Worm (Caenorhabditis elegans) whole organism, early embryonic: Measurements from ENCODE around the gene tag-151.

Experiments
- B0310.2 ChIP-seq: sonication (generic microtip); optimal IDR thresholded peaks from 2 replicates; lab custom pipeline; 2016; ENCODE audit warnings: mild to moderate bottlenecking, missing genetic modification characterization, missing compliant biosample characterization
- aly-1 ChIP-seq: sonication (generic microtip); optimal IDR thresholded peaks from 2 replicates; lab custom pipeline; 2016; ENCODE audit warnings: missing genetic modification characterization, missing compliant biosample characterization
- ama-1 ChIP-seq: fragments of 150-350 bp; optimal IDR thresholded peaks from 2 replicates; lab custom pipeline; 2014
- ceh-13 ChIP-seq: fragments of 200-800 bp; sonication (Bioruptor generic); optimal IDR thresholded peaks from 2 replicates; lab custom pipeline; 2018; ENCODE audit warnings: mild to moderate bottlenecking, missing genetic modification characterization, missing compliant biosample characterization
- ets-7 ChIP-seq: sonication (generic microtip); optimal IDR thresholded peaks from 2 replicates; lab custom pipeline; 2016; ENCODE audit warnings: missing genotype, missing genetic modification characterization, missing compliant biosample characterization
- flt-1 ChIP-seq: fragments of 200-800 bp; sonication (Bioruptor generic); IDR thresholded peaks from 2 replicates; pipeline ENCODE4 v1.3.6; 2022; ENCODE audit warnings: missing genetic modification characterization, missing compliant biosample characterization
- hmbx-1 ChIP-seq: sonication (generic microtip); optimal IDR thresholded peaks from 2 replicates; lab custom pipeline; 2016; ENCODE audit warnings: mild to moderate bottlenecking, missing genetic modification characterization, missing compliant biosample characterization
- hnd-1 ChIP-seq: sonication (generic microtip); optimal IDR thresholded peaks from 2 replicates; lab custom pipeline; 2016; ENCODE audit warnings: missing genetic modification characterization, missing compliant biosample characterization
- scrt-1 ChIP-seq: fragments of 200-800 bp; sonication (Bioruptor generic); IDR thresholded peaks from 2 replicates; pipeline ENCODE4 v1.3.6; 2022; ENCODE audit warnings: missing genetic modification characterization, missing compliant biosample characterization
- sea-1 ChIP-seq: fragments of 200-800 bp; sonication (Bioruptor generic); conservative IDR thresholded peaks from 2 replicates; pipeline ENCODE4 v1.3.6; 2022; ENCODE audit warnings: missing genetic modification characterization, missing compliant biosample characterization
- tbx-37 ChIP-seq: fragments of 200-800 bp; sonication (Bioruptor generic); conservative IDR thresholded peaks from 2 replicates; pipeline ENCODE4 v1.3.6; 2022; ENCODE audit warnings: missing genetic modification reagents, missing genetic modification characterization, missing compliant biosample characterization

ce11 chrII:4762574-4763285 lies 52.7 kb downstream of the tag-151 start, which contains the start of gene F26G1.2:
- TF ChIP-seq ama-1 (lab: Kevin White, UChicago): no peak
- TF ChIP-seq ets-7 (tag; lab: Kevin White, UChicago): no peak
- TF ChIP-seq sea-1 (GFP tag; lab: Robert Waterston, UW): no peak
- no peak for TF ChIP-seq scrt-1
- no peak for TF ChIP-seq ceh-13
- no peak for TF ChIP-seq hmbx-1 (tag; lab: Kevin White, UChicago)
- no peak for TF ChIP-seq aly-1
- no peak for TF ChIP-seq flt-1 (GFP tag; lab: Robert Waterston, UW)
- no peak for TF ChIP-seq tbx-37 (GFP tag; lab: Robert Waterston, UW)
- no peak for TF ChIP-seq B0310.2 (tag; lab: Kevin White, UChicago)
- TF ChIP-seq hnd-1: no peak
